Worm (Caenorhabditis elegans): ENCODE data around the gene snb-6.

- TF ChIP-seq mep-1 (tag; optimal IDR thresholded peaks at IDR 0.05) = no peak
- no peak for TF ChIP-seq lin-39 (tag; optimal IDR thresholded peaks at IDR 0.05)
- TF ChIP-seq aha-1 (tag; optimal IDR thresholded peaks at IDR 0.05) = no peak
Measured at ce11 chrII:8878528-8878927, 19.0 kb upstream of the snb-6 start.
